Fruit fly (Drosophila melanogaster): Measurements from ENCODE around the gene CG31286.

Gene CG31286

DNA sequence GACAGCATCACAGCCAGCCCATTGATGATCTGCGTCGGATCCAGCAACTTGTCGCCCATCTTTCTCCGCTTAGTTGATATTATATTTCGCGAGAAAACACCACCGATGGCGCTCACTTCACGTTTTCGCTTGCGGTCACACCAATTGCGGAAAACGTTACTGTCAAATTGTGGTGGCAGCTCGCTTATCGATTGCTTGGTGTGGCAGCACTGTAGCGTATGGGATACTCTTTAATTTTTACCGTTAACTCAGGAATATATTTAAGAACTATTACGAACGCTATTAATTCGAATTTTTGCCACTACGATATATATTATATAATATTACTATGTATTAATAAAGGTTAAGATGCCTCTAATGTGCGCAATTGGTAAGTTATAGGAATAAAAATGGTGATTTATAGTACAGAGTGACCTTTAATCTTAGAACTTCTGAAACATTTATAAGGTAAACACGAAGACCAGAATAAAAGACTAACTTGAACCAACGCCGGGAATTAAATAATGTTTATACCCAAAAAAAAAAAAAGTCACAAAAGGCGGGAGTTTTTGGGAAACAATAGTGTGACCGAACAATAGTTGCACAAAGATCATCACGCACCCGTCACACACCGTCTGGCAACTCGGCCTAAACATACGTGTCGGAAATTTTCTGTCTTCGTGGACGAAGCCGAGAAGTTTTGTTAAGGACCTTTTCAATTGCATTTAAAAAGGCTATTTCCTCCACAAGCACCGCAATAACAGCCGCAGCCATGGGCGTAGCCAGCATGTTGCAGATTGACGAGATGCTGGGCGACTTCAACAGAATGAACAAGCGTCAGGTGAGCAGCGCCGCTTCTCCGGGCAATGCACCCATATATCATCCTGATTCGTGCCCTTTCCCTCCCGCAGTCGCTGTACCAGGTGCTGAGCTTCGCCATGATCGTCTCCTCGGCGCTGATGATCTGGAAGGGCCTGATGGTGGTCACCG is 16.5 kb downstream of the CG31286 start, which contains the start of the genes CG1307 and twr (continued):
- TF ChIP-seq inv (GFP tag; IDR thresholded peaks at IDR 0.05; ENCODE audit: partially characterized antibody) (no peak), Dbx (GFP tag; IDR thresholded peaks at IDR 0.05) (0 out of 3 replicates have a peak, but pooled peaks have one; percentile 43), kah (GFP tag; optimal IDR thresholded peaks at IDR 0.05) (peak; percentile 5), CG10209 (GFP tag; optimal IDR thresholded peaks at IDR 0.05) (peak; percentile 11), CG2116 (GFP tag; optimal IDR thresholded peaks at IDR 0.05) (peak; percentile 55), CG6791 (GFP tag; IDR thresholded peaks at IDR 0.05; ENCODE audit: partially characterized antibody) (0 out of 3 replicates have a peak, but pooled peaks have one; percentile 17), CG11456 (GFP tag; IDR thresholded peaks at IDR 0.05) (peak; percentile 60; the same call in 1 of the 3 replicates), Deaf1 (tag; optimal IDR thresholded peaks at IDR 0.05) (peak; percentile 78), Vsx1 (GFP tag; optimal IDR thresholded peaks at IDR 0.05) (no peak), slp2 (GFP tag; optimal IDR thresholded peaks at IDR 0.05) (no peak), hbn (GFP tag; IDR thresholded peaks at IDR 0.05; ENCODE audit: partially characterized antibody) (no peak), dati (GFP tag; IDR thresholded peaks at IDR 0.05) (no peak), dmrt11E (tag; optimal IDR thresholded peaks at IDR 0.05) (peak; percentile 46), gfzf (GFP tag; optimal IDR thresholded peaks at IDR 0.05) (peak; percentile 76), mam (GFP tag; optimal IDR thresholded peaks at IDR 0.05) (no peak), Xrp1 (GFP tag; IDR thresholded peaks at IDR 0.05) (peak; percentile 51; the same call in 1 of the 2 replicates), Fer2 (tag; optimal IDR thresholded peaks at IDR 0.05) (peak; percentile 50), CG2875 (GFP tag; optimal IDR thresholded peaks at IDR 0.05) (no peak), HmgD (GFP tag; optimal IDR thresholded peaks at IDR 0.05) (no peak), CG31441 (GFP tag; IDR thresholded peaks at IDR 0.05) (no peak; the same call in 1 of the 2 replicates), crc (GFP tag; optimal IDR thresholded peaks at IDR 0.05) (no peak), NFAT (GFP tag; IDR thresholded peaks at IDR 0.05) (peak; percentile 48), Hr3 (GFP tag; optimal IDR thresholded peaks at IDR 0.05) (peak; percentile 31), CG1602 (GFP tag; optimal IDR thresholded peaks at IDR 0.05) (peak; percentile 2), nau (GFP tag; optimal IDR thresholded peaks at IDR 0.05) (no peak), pfk (GFP tag; optimal IDR thresholded peaks at IDR 0.05) (no peak), CG11560 (tag; IDR thresholded peaks at IDR 0.05) (no peak), CG6254 (GFP tag; optimal IDR thresholded peaks at IDR 0.05) (no peak), wdn (GFP tag; IDR thresholded peaks at IDR 0.05) (0 out of 2 replicates have a peak, but pooled peaks have one; percentile 6), Hr78 (GFP tag; optimal IDR thresholded peaks at IDR 0.05) (no peak), dm (GFP tag; optimal IDR thresholded peaks at IDR 0.05) (peak; percentile 50), CG14667 (GFP tag; IDR thresholded peaks at IDR 0.05) (peak; percentile 6; the same call in 1 of the 2 replicates), CG10543 (GFP tag; optimal IDR thresholded peaks at IDR 0.05) (peak; percentile 73), CG17802 (tag; optimal IDR thresholded peaks at IDR 0.05) (peak; percentile 13), CG30431 (GFP tag; optimal IDR thresholded peaks at IDR 0.05) (no peak), bcd (GFP tag; optimal IDR thresholded peaks at IDR 0.05) (peak; percentile 42), onecut (GFP tag; IDR thresholded peaks at IDR 0.05) (peak; percentile 74), usp (GFP tag; optimal IDR thresholded peaks at IDR 0.05) (no peak), btn (GFP tag; optimal IDR thresholded peaks at IDR 0.05) (no peak), az2 (GFP tag; optimal IDR thresholded peaks at IDR 0.05) (peak; percentile 6), insv (GFP tag; optimal IDR thresholded peaks at IDR 0.05) (peak in 1 of 2 experiments; percentile 19), nerfin-1 (tag; optimal IDR thresholded peaks at IDR 0.05) (no peak), gsb-n (tag; optimal IDR thresholded peaks at IDR 0.05) (no peak), amos (GFP tag; IDR thresholded peaks at IDR 0.05; ENCODE audit: partially characterized antibody) (peak; percentile 36; the same call in 1 of the 2 replicates), tin (GFP tag; optimal IDR thresholded peaks at IDR 0.05) (no peak), CG9609 (GFP tag; optimal IDR thresholded peaks at IDR 0.05) (peak; percentile 12), CG12942 (GFP tag; optimal IDR thresholded peaks at IDR 0.05) (no peak), h (optimal IDR thresholded peaks at IDR 0.05) (no peak)

All from whole organism, embryonic.